Worm (Caenorhabditis elegans): Measurements from ENCODE around the gene F55G7.1.

Gene F55G7.1

ce11 chrX:11934933-11935332, 10.7 kb downstream of the F55G7.1 start (continued):
- TF ChIP-seq saeg-2 (GFP tag; IDR thresholded peaks at IDR 0.05) (no peak), ztf-11 (tag; optimal IDR thresholded peaks at IDR 0.05) (no peak), dmd-8 (GFP tag; IDR thresholded peaks at IDR 0.05) (peak; percentile 91), ceh-82 (tag; optimal IDR thresholded peaks at IDR 0.05) (no peak), unc-130 (GFP tag; optimal IDR thresholded peaks at IDR 0.05) (peak; percentile 16), daf-12 (tag; optimal IDR thresholded peaks at IDR 0.05) (no peak), duxl-1 (tag; optimal IDR thresholded peaks at IDR 0.05; ENCODE audit: poor library complexity) (peak; percentile 78), R02D3.7 (tag; optimal IDR thresholded peaks at IDR 0.05) (no peak), daf-19 (GFP tag; conservative IDR thresholded peaks at IDR 0.05) (no peak), unc-62 (GFP tag; optimal IDR thresholded peaks at IDR 0.05 in 1 of 2) (no peak), unc-62 (tag; optimal IDR thresholded peaks at IDR 0.05) (no peak), hlh-30 (tag; optimal IDR thresholded peaks at IDR 0.05; ENCODE audit: insufficient read depth) (peak; percentile 46), mdl-1 (tag; optimal IDR thresholded peaks at IDR 0.05) (no peak), F26F4.8 (GFP tag; conservative IDR thresholded peaks at IDR 0.05) (peak; percentile 52; the same call in 1 of the 2 replicates), mdt-29 (GFP tag; IDR thresholded peaks at IDR 0.05) (no peak; the same call in 1 of the 2 replicates), lin-29 (GFP tag; IDR thresholded peaks at IDR 0.05) (no peak), ztf-7 (tag; optimal IDR thresholded peaks at IDR 0.05) (peak; percentile 31), mxl-2 (GFP tag; conservative IDR thresholded peaks at IDR 0.05) (no peak), F37D6.2 (tag; optimal IDR thresholded peaks at IDR 0.05) (peak; percentile 82), aly-2 (tag; optimal IDR thresholded peaks at IDR 0.05) (no peak), nhr-48 (tag; optimal IDR thresholded peaks at IDR 0.05) (peak; percentile 42), lsy-2 (tag; optimal IDR thresholded peaks at IDR 0.05) (no peak), Y48G9A.11 (GFP tag; IDR thresholded peaks at IDR 0.05) (peak; percentile 63; the same call in 1 of the 2 replicates), lir-3 (tag; optimal IDR thresholded peaks at IDR 0.05) (peak; percentile 27), vab-7 (GFP tag; IDR thresholded peaks at IDR 0.05) (peak; percentile 89), pqm-1 (tag; optimal IDR thresholded peaks at IDR 0.05) (no peak), ceh-20 (GFP tag; IDR thresholded peaks at IDR 0.05) (peak; percentile 73), attf-4 (tag; optimal IDR thresholded peaks at IDR 0.05) (no peak), arid-1 (GFP tag; conservative IDR thresholded peaks at IDR 0.05) (peak; percentile 54; the same call in 1 of the 2 replicates), madf-5 (GFP tag; IDR thresholded peaks at IDR 0.05) (peak; percentile 66 to 71; a peak in 2 of 4 replicates), nhr-237 (tag; optimal IDR thresholded peaks at IDR 0.05) (no peak), daf-16 (GFP tag; optimal IDR thresholded peaks at IDR 0.05) (peak; percentile 55 to 85), daf-16 (tag; optimal IDR thresholded peaks at IDR 0.05) (peak; percentile 78), F10B5.3 (tag; optimal IDR thresholded peaks at IDR 0.05) (peak; percentile 61), Y75B8A.6 (GFP tag; IDR thresholded peaks at IDR 0.05) (0 out of 2 replicates have a peak, but pooled peaks have one; percentile 12), zip-2 (tag; optimal IDR thresholded peaks at IDR 0.05) (peak; percentile 49), F44E2.7 (GFP tag; IDR thresholded peaks at IDR 0.05) (peak; percentile 63; the same call in 1 of the 2 replicates), ceh-32 (tag; optimal IDR thresholded peaks at IDR 0.05; ENCODE audit: poor library complexity) (no peak), nhr-42 (GFP tag; IDR thresholded peaks at IDR 0.05) (peak; percentile 86), nhr-25 (tag; optimal IDR thresholded peaks at IDR 0.05; ENCODE audit: borderline replicate concordance, insufficient read depth) (no peak), lin-38 (GFP tag; IDR thresholded peaks at IDR 0.05) (peak; percentile 71), spr-1 (tag; optimal IDR thresholded peaks at IDR 0.05) (peak; percentile 62), dve-1 (tag; optimal IDR thresholded peaks at IDR 0.05; ENCODE audit: insufficient read depth) (peak; percentile 43), mes-2 (tag; optimal IDR thresholded peaks at IDR 0.05; ENCODE audit: poor library complexity, severe bottlenecking) (peak; percentile 85), zip-11 (GFP tag; IDR thresholded peaks at IDR 0.05) (no peak), zag-1 (tag; optimal IDR thresholded peaks at IDR 0.05) (no peak), ZK546.5 (tag; optimal IDR thresholded peaks at IDR 0.05) (no peak), unc-39 (tag; optimal IDR thresholded peaks at IDR 0.05) (no peak), D1046.2 (GFP tag; IDR thresholded peaks at IDR 0.05) (peak; percentile 58; the same call in 1 of the 2 replicates), nhr-41 (GFP tag; IDR thresholded peaks at IDR 0.05) (0 out of 2 replicates have a peak, but pooled peaks have one; percentile 33), nhr-102 (tag; optimal IDR thresholded peaks at IDR 0.05) (peak; percentile 73)
